Worm (Caenorhabditis elegans): ENCODE data around the gene sucl-1.
A peak's percentile ranks its signal among the peaks of the same experiment; 100 is the strongest.

ce11 chrX:14783434-14784142 is 29.8 kb downstream of the sucl-1 start:
- TF ChIP-seq nhr-11 (tag; optimal IDR thresholded peaks at IDR 0.05), result no peak
- no peak for TF ChIP-seq elt-1 (tag; optimal IDR thresholded peaks at IDR 0.05)
- no peak for TF ChIP-seq R02D3.7 (tag; optimal IDR thresholded peaks at IDR 0.05)
- TF ChIP-seq snpc-4 (tag; optimal IDR thresholded peaks at IDR 0.05), result no peak
- TF ChIP-seq ztf-11 (tag; optimal IDR thresholded peaks at IDR 0.05), result no peak
- TF ChIP-seq nhr-6 (tag; optimal IDR thresholded peaks at IDR 0.05), result no peak
- peak in 1 of 2 experiments; percentile 47 for TF ChIP-seq mdl-1 (tag; optimal IDR thresholded peaks at IDR 0.05)
- TF ChIP-seq nhr-12 (tag; optimal IDR thresholded peaks at IDR 0.05), result no peak
- TF ChIP-seq zag-1 (tag; optimal IDR thresholded peaks at IDR 0.05), result no peak
- TF ChIP-seq fos-1 (tag; optimal IDR thresholded peaks at IDR 0.05), result peak; percentile 89
- TF ChIP-seq unc-55 (GFP tag; optimal IDR thresholded peaks at IDR 0.05), result no peak
